Worm (Caenorhabditis elegans) whole organism, mixed stage, embryonic: ENCODE measurements around the gene osm-6.

Experiments
- blmp-1 ChIP-seq: fragments of 150-350 bp; optimal IDR thresholded peaks from 2 replicates; lab custom pipeline; 2014; ENCODE audit warnings: missing biosample characterization, missing genetic modification characterization
- cnd-1 ChIP-seq: fragments of 200-800 bp; sonication (Bioruptor generic); optimal IDR thresholded peaks from 2 replicates; lab custom pipeline; 2018; ENCODE audit warnings: mild to moderate bottlenecking, missing genetic modification characterization, missing compliant biosample characterization
- drap-1 ChIP-seq: fragments of 200-800 bp; sonication (Bioruptor generic); optimal IDR thresholded peaks from 3 replicates; lab custom pipeline; 2018; ENCODE audit warnings: mild to moderate bottlenecking, missing genetic modification characterization, missing compliant biosample characterization
- flh-1 ChIP-seq: fragments of 200-800 bp; sonication (Bioruptor generic); optimal IDR thresholded peaks from 2 replicates; lab custom pipeline; 2018; ENCODE audit warnings: mild to moderate bottlenecking, missing genetic modification characterization, moderate library complexity, missing compliant biosample characterization
- lin-32 ChIP-seq: fragments of 200-800 bp; sonication (Bioruptor generic); optimal IDR thresholded peaks from 2 replicates; lab custom pipeline; 2018; ENCODE audit warnings: mild to moderate bottlenecking, missing genetic modification characterization, missing compliant biosample characterization
- mep-1 ChIP-seq: fragments of 150-350 bp; optimal IDR thresholded peaks from 2 replicates; lab custom pipeline; 2017; ENCODE audit warnings: missing biosample characterization, missing genetic modification reagents, missing genetic modification characterization, inconsistent platforms
- nhr-12 ChIP-seq: fragments of 150-350 bp; optimal IDR thresholded peaks from 2 replicates; lab custom pipeline; 2014; ENCODE audit warnings: missing biosample characterization, missing genetic modification characterization
- snpc-4 ChIP-seq: fragments of 150-350 bp; optimal IDR thresholded peaks from 2 replicates; lab custom pipeline; 2014; ENCODE audit warnings: missing biosample characterization, missing genetic modification characterization
- tbx-8 ChIP-seq: fragments of 200-800 bp; sonication (Bioruptor generic); optimal IDR thresholded peaks from 2 replicates; lab custom pipeline; 2018; ENCODE audit warnings: mild to moderate bottlenecking, missing genetic modification characterization, moderate library complexity, missing compliant biosample characterization
- unc-39 ChIP-seq: fragments of 150-350 bp; optimal IDR thresholded peaks from 2 replicates; lab custom pipeline; 2014; ENCODE audit warnings: missing biosample characterization, missing genetic modification characterization
- ztf-11 ChIP-seq: fragments of 150-350 bp; optimal IDR thresholded peaks from 2 replicates; lab custom pipeline; 2014; ENCODE audit warnings: missing biosample characterization, missing genetic modification characterization

- TF ChIP-seq blmp-1 (tag; lab: Kevin White, UChicago) (no peak), ztf-11 (tag; lab: Kevin White, UChicago) (no peak), unc-39 (no peak), snpc-4 (tag; lab: Kevin White, UChicago) (no peak), drap-1 (GFP tag; lab: Kevin White, UChicago) (no peak), mep-1 (no peak), nhr-12 (tag; lab: Kevin White, UChicago) (no peak), tbx-8 (no peak), lin-32 (no peak), flh-1 (no peak), cnd-1 (tag; lab: Kevin White, UChicago) (no peak)
Measured at ce11 chrV:11902161-11902560, 25.1 kb downstream of the osm-6 start.
